Worm (Caenorhabditis elegans): ENCODE results near the gene C34E11.2.
A peak's percentile ranks its signal among the peaks of the same experiment; 100 is the strongest.

- no peak for TF ChIP-seq klf-2 (GFP tag; conservative IDR thresholded peaks at IDR 0.05)
- peak; percentile 66; the same call in 1 of the 2 replicates for TF ChIP-seq flt-1 (GFP tag; IDR thresholded peaks at IDR 0.05)
These were observed 16.4 kb downstream of the C34E11.2 start, which contains the start of gene rsd-3 for ce11 chrX:11798057-11798555.
